Fruit fly (Drosophila melanogaster) whole organism, embryonic: ENCODE data around the gene Lipt2.

ENCODE experiments used
- CG11560 ChIP-seq: fragments of 200-800 bp; sonication (Bioruptor generic); IDR thresholded peaks from 3 replicates; pipeline ENCODE4 v1.3.6; 2022; ENCODE audit warnings: missing biosample characterization, missing genetic modification characterization
- CG12236 ChIP-seq: fragments of 200-800 bp; sonication (Bioruptor generic); optimal IDR thresholded peaks from 2 replicates; lab custom pipeline; 2016; ENCODE audit warnings: missing biosample characterization, missing genetic modification characterization
- CG13123 ChIP-seq: fragments of 200-800 bp; sonication (Bioruptor generic); optimal IDR thresholded peaks from 2 replicates; lab custom pipeline; 2016; ENCODE audit warnings: missing biosample characterization, missing genetic modification characterization
- CG13894 ChIP-seq: fragments of 200-800 bp; sonication (Bioruptor generic); optimal IDR thresholded peaks from 3 replicates; lab custom pipeline; 2018; ENCODE audit warnings: missing biosample characterization, mild to moderate bottlenecking, missing genetic modification characterization, moderate library complexity
- CG15601 ChIP-seq: fragments of 200-800 bp; sonication (Bioruptor generic); optimal IDR thresholded peaks from 3 replicates; lab custom pipeline; 2019; ENCODE audit warnings: missing biosample characterization, mild to moderate bottlenecking, missing genetic modification characterization, moderate library complexity
- CG17186 ChIP-seq: fragments of 200-800 bp; sonication (Bioruptor generic); optimal IDR thresholded peaks from 3 replicates; lab custom pipeline; 2017; ENCODE audit warnings: missing biosample characterization, missing genetic modification reagents, missing genetic modification characterization
- CG30020 ChIP-seq: fragments of 200-800 bp; optimal IDR thresholded peaks from 2 replicates; lab custom pipeline; 2019; ENCODE audit warnings: missing biosample characterization, mild to moderate bottlenecking, missing genetic modification characterization, moderate library complexity
- CG31441 ChIP-seq: fragments of 200-800 bp; sonication (Bioruptor generic); IDR thresholded peaks from 2 replicates; pipeline ENCODE4 v1.3.6; 2022; ENCODE audit warnings: missing biosample characterization, missing genetic modification characterization
- CG33213 ChIP-seq: fragments of 200-800 bp; sonication (Bioruptor generic); optimal IDR thresholded peaks from 3 replicates; lab custom pipeline; 2016; ENCODE audit warnings: missing biosample characterization, missing genetic modification characterization
- CG3726 ChIP-seq: fragments of 200-800 bp; sonication (Bioruptor generic); IDR thresholded peaks from 3 replicates; pipeline ENCODE4, ENCODE4 v1.3.6; 2022; ENCODE audit warnings: missing biosample characterization, missing genetic modification characterization
- CG6254 ChIP-seq: fragments of 200-800 bp; sonication (Bioruptor generic); optimal IDR thresholded peaks from 3 replicates; lab custom pipeline; 2017; ENCODE audit warnings: mild to moderate bottlenecking, missing biosample characterization, missing genetic modification reagents, missing genetic modification characterization
- CG6272 ChIP-seq: fragments of 200-800 bp; sonication (Bioruptor generic); IDR thresholded peaks from 2 replicates; pipeline ENCODE4 v1.3.6; 2022; ENCODE audit warnings: missing biosample characterization, missing genetic modification characterization
- CG6813 ChIP-seq: fragments of 200-800 bp; sonication (Bioruptor generic); optimal IDR thresholded peaks from 2 replicates; lab custom pipeline; 2017; ENCODE audit warnings: missing biosample characterization, missing genetic modification characterization, mild to moderate bottlenecking, moderate library complexity, missing genetic modification reagents
- CG6854 ChIP-seq: fragments of 200-800 bp; sonication (Bioruptor generic); optimal IDR thresholded peaks from 3 replicates; lab custom pipeline; 2017; ENCODE audit warnings: missing biosample characterization, mild to moderate bottlenecking, missing genetic modification characterization
- CG7271 ChIP-seq: fragments of 200-800 bp; sonication (Bioruptor generic); optimal IDR thresholded peaks from 2 replicates; lab custom pipeline; 2018; ENCODE audit warnings: missing biosample characterization, mild to moderate bottlenecking, missing genetic modification characterization, moderate library complexity
- CG8359 ChIP-seq: fragments of 200-800 bp; sonication (Bioruptor generic); optimal IDR thresholded peaks from 2 replicates; lab custom pipeline; 2017; ENCODE audit warnings: missing biosample characterization, mild to moderate bottlenecking, missing genetic modification characterization, borderline replicate concordance
- CG9437 ChIP-seq: fragments of 200-800 bp; sonication (Bioruptor generic); optimal IDR thresholded peaks from 2 replicates; lab custom pipeline; 2018; ENCODE audit warnings: missing biosample characterization, mild to moderate bottlenecking, missing genetic modification characterization
- CrebB ChIP-seq: fragments of 200-800 bp; sonication (Bioruptor generic); optimal IDR thresholded peaks from 3 replicates; lab custom pipeline; 2018; ENCODE audit warnings: missing biosample characterization, mild to moderate bottlenecking, missing genetic modification characterization
- Dad ChIP-seq: fragments of 200-800 bp; sonication (Bioruptor generic); optimal IDR thresholded peaks from 3 replicates; lab custom pipeline; 2016; ENCODE audit warnings: missing biosample characterization, missing genetic modification characterization
- Dbx ChIP-seq: fragments of 200-800 bp; sonication (Bioruptor generic); IDR thresholded peaks from 3 replicates; pipeline ENCODE4 v1.3.6; 2022; ENCODE audit warnings: missing biosample characterization, missing genetic modification characterization
- Lhr ChIP-seq: fragments of 200-800 bp; sonication (Bioruptor generic); optimal IDR thresholded peaks from 3 replicates; lab custom pipeline; 2017; ENCODE audit warnings: mild to moderate bottlenecking, missing biosample characterization, missing genetic modification reagents, missing genetic modification characterization
- Myb ChIP-seq: fragments of 200-800 bp; sonication (Bioruptor generic); optimal IDR thresholded peaks from 2 replicates; lab custom pipeline; 2016; ENCODE audit warnings: missing biosample characterization, missing genetic modification characterization
- NfI ChIP-seq: fragments of 200-800 bp; sonication (Bioruptor generic); optimal IDR thresholded peaks from 3 replicates; lab custom pipeline; 2018; ENCODE audit warnings: missing biosample characterization, mild to moderate bottlenecking, missing genetic modification characterization, moderate library complexity
- PHDP ChIP-seq: fragments of 200-800 bp; sonication (Bioruptor generic); optimal IDR thresholded peaks from 3 replicates; lab custom pipeline; 2018; ENCODE audit warnings: missing biosample characterization, mild to moderate bottlenecking, missing genetic modification characterization, moderate library complexity
- Sox100B ChIP-seq: fragments of 200-800 bp; sonication (Bioruptor generic); optimal IDR thresholded peaks from 3 replicates; lab custom pipeline; 2018; ENCODE audit warnings: missing biosample characterization, mild to moderate bottlenecking, missing genetic modification characterization
- Sry-δ ChIP-seq: fragments of 200-800 bp; sonication (Bioruptor generic); optimal IDR thresholded peaks from 2 replicates; lab custom pipeline; 2016; ENCODE audit warnings: missing biosample characterization, missing genetic modification characterization
- ara ChIP-seq: fragments of 200-800 bp; sonication (Bioruptor generic); IDR thresholded peaks from 2 replicates; pipeline ENCODE4 v1.3.6; 2022; ENCODE audit warnings: missing biosample characterization, missing genetic modification characterization
- az2 ChIP-seq: fragments of 200-800 bp; sonication (Bioruptor generic); optimal IDR thresholded peaks from 3 replicates; lab custom pipeline; 2016; ENCODE audit warnings: missing biosample characterization, missing genetic modification characterization
- caup ChIP-seq: fragments of 200-800 bp; sonication (Bioruptor generic); optimal IDR thresholded peaks from 3 replicates; lab custom pipeline; 2017; ENCODE audit warnings: missing biosample characterization, mild to moderate bottlenecking, missing genetic modification characterization, moderate library complexity; ENCODE audit not compliant: severe bottlenecking
- da ChIP-seq: fragments of 200-800 bp; sonication (Bioruptor generic); optimal IDR thresholded peaks from 2 replicates; lab custom pipeline; 2016; ENCODE audit warnings: missing biosample characterization, missing genetic modification characterization
- esg ChIP-seq: fragments of 200-800 bp; sonication (Bioruptor generic); conservative IDR thresholded peaks from 2 replicates; pipeline ENCODE4 v1.3.6; 2022; ENCODE audit warnings: missing biosample characterization, missing genetic modification characterization
- eyg ChIP-seq: fragments of 200-800 bp; sonication (Bioruptor generic); optimal IDR thresholded peaks from 3 replicates; lab custom pipeline; 2016; ENCODE audit warnings: missing biosample characterization, missing genetic modification characterization
- ftz-f1 ChIP-seq: fragments of 200-800 bp; sonication (Bioruptor generic); optimal IDR thresholded peaks from 2 replicates; lab custom pipeline; 2016; ENCODE audit warnings: missing biosample characterization, missing genetic modification characterization
- grau ChIP-seq: fragments of 200-800 bp; optimal IDR thresholded peaks from 3 replicates; lab custom pipeline; 2019; ENCODE audit warnings: missing biosample characterization, mild to moderate bottlenecking, missing genetic modification characterization, moderate library complexity
- hbn ChIP-seq: fragments of 200-800 bp; sonication (Bioruptor generic); IDR thresholded peaks from 2 replicates; pipeline ENCODE4 v1.3.6; 2022; ENCODE audit warnings: missing biosample characterization, missing genetic modification characterization; ENCODE audit not compliant: partially characterized antibody
- lilli ChIP-seq: fragments of 200-800 bp; sonication (Bioruptor generic); optimal IDR thresholded peaks from 3 replicates; lab custom pipeline; 2016; ENCODE audit warnings: missing biosample characterization, missing genetic modification characterization
- lov ChIP-seq, 2 experiments: fragments of 200-800 bp in 1 of 2; fragments of >200 bp in 1 of 2; sonication (Bioruptor generic) in 1 of 2; IDR thresholded peaks in 1 of 2; optimal IDR thresholded peaks in 1 of 2; 2 replicates in 1 of 2; 3 replicates in 1 of 2; pipeline versions ENCODE4 v1.3.6 to Lab custom; 2017 to 2022; ENCODE audit warnings: missing biosample characterization in 1 of 2, missing genetic modification characterization in 1 of 2
- mirr ChIP-seq: fragments of 200-800 bp; sonication (Bioruptor generic); optimal IDR thresholded peaks from 3 replicates; lab custom pipeline; 2018; ENCODE audit warnings: missing biosample characterization, mild to moderate bottlenecking, missing genetic modification characterization
- nerfin-2 ChIP-seq: fragments of 200-800 bp; sonication (Bioruptor generic); IDR thresholded peaks from 2 replicates; pipeline ENCODE4 v1.3.6; 2022; ENCODE audit warnings: missing biosample characterization, missing genetic modification characterization; ENCODE audit not compliant: partially characterized antibody
- org-1 ChIP-seq: fragments of 200-800 bp; sonication (Bioruptor generic); optimal IDR thresholded peaks from 2 replicates; lab custom pipeline; 2017; ENCODE audit warnings: missing biosample characterization, missing genetic modification characterization
- pfk ChIP-seq: fragments of 200-800 bp; sonication (Bioruptor generic); optimal IDR thresholded peaks from 2 replicates; lab custom pipeline; 2018; ENCODE audit warnings: missing biosample characterization, mild to moderate bottlenecking, missing genetic modification characterization, moderate library complexity
- pnt ChIP-seq: fragments of 200-800 bp; sonication (Bioruptor generic); optimal IDR thresholded peaks from 3 replicates; lab custom pipeline; 2016; ENCODE audit warnings: missing biosample characterization, missing genetic modification characterization
- row ChIP-seq: fragments of 200-800 bp; sonication (Bioruptor generic); IDR thresholded peaks from 3 replicates; pipeline ENCODE4 v1.3.6; 2022; ENCODE audit warnings: missing biosample characterization, missing genetic modification characterization
- seq ChIP-seq: fragments of 200-800 bp; sonication (Bioruptor generic); IDR thresholded peaks from 2 replicates; pipeline ENCODE4 v1.3.6; 2022; ENCODE audit warnings: missing biosample characterization, missing genetic modification characterization
- slbo ChIP-seq: fragments of 200-800 bp; sonication (Bioruptor generic); IDR thresholded peaks from 2 replicates; pipeline ENCODE4 v1.3.6; 2022; ENCODE audit warnings: missing biosample characterization, missing genetic modification characterization
- tgo ChIP-seq: fragments of 200-800 bp; sonication (Bioruptor generic); IDR thresholded peaks from 3 replicates; pipeline ENCODE4 v1.3.6; 2022; ENCODE audit warnings: missing biosample characterization, missing genetic modification characterization
- unc-4 ChIP-seq: fragments of 200-800 bp; sonication (Bioruptor generic); IDR thresholded peaks from 2 replicates; pipeline ENCODE4 v1.3.6; 2022; ENCODE audit warnings: missing biosample characterization, missing genetic modification characterization; ENCODE audit not compliant: partially characterized antibody
- zfh1 ChIP-seq: fragments of 200-800 bp; sonication (Bioruptor generic); IDR thresholded peaks from 3 replicates; pipeline ENCODE4 v1.3.6; 2022; ENCODE audit warnings: missing biosample characterization, missing genetic modification characterization

Lipt2 gene

DNA sequence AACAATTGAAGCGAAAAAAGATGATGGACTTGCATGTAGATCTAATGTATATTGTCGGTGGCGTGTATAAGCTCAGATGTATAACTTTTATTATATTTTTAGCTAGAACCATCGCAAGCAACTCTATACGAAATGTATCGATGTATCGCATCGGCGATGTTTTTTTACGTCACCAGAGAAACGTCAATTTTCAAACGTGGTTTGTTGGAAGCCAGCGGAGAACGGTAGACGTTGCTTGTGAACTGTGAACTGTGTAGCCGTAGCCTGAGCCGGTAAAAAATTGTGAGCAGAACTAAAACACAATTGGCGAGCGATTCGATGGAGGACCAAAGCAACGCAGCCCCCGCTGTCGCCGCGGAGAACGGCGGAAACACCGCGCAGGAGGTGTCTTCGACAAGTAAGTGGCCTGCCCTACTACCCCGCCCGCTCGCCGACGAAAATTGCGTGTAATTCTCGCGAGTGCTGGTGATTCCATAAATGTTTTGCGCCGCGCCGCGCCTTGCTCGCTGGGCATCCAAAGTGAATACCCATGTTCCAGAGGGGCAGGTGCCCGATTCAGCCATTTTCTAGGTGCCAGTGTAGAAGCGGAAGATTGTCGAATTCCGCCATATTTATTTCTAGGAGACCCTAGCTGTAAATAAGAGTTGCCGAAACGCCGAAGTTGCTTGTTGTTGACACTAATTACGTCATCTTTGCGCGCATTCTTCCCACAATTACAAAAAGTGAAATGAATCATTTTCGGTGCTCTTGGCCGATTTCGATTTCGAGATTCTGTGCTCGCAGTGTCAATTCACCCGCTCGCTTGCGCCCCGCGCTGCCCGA, 34.0 kb downstream of the Lipt2 start, which contains the start of gene lost (continued):
- TF ChIP-seq PHDP (tag; lab: Kevin White, UChicago) (peak; percentile 33), CG15601 (tag; lab: Kevin White, UChicago) (peak; percentile 61), Sry-δ (GFP tag; lab: Kevin White, UChicago) (peak; percentile 85), CG30020 (tag; lab: Kevin White, UChicago) (peak; percentile 93), pnt (GFP tag; lab: Kevin White, UChicago) (no peak), eyg (GFP tag; lab: Kevin White, UChicago) (peak; percentile 2), lilli (GFP tag; lab: Kevin White, UChicago) (peak; percentile 36), CrebB (tag; lab: Kevin White, UChicago) (peak; percentile 21), CG11560 (tag; lab: Robert Waterston, UW) (no peak), az2 (GFP tag; lab: Kevin White, UChicago) (no peak), ftz-f1 (GFP tag; lab: Kevin White, UChicago) (no peak), CG17186 (peak; percentile 55), CG13123 (no peak), CG8359 (GFP tag; lab: Kevin White, UChicago) (no peak), Myb (peak; percentile 47), grau (tag; lab: Kevin White, UChicago) (peak; percentile 44), da (no peak), Lhr (peak; percentile 70), CG3726 (no peak), nerfin-2 (GFP tag; lab: Robert Waterston, UW) (peak; percentile 97), CG9437 (GFP tag; lab: Kevin White, UChicago) (peak; percentile 98), CG13894 (tag; lab: Kevin White, UChicago) (peak; percentile 61), ara (GFP tag; lab: Robert Waterston, UW) (peak; percentile 51; the same call in 1 of the 2 replicates), CG12236 (GFP tag; lab: Kevin White, UChicago) (no peak), CG6813 (GFP tag; lab: Kevin White, UChicago) (no peak), Sox100B (GFP tag; lab: Kevin White, UChicago) (no peak), lov (optimal IDR thresholded peaks at IDR 0.05; lab: Kevin White, UChicago) (no peak), lov (GFP tag; IDR thresholded peaks at IDR 0.05; lab: Robert Waterston, UW) (no peak), CG6854 (GFP tag; lab: Kevin White, UChicago) (no peak), Dbx (GFP tag; lab: Robert Waterston, UW) (peak; percentile 49; the same call in 2 of the 3 replicates), zfh1 (GFP tag; lab: Robert Waterston, UW) (0 out of 3 replicates have a peak, but pooled peaks have one; percentile 29), slbo (GFP tag; lab: Robert Waterston, UW) (peak; percentile 64), caup (GFP tag; lab: Kevin White, UChicago) (peak; percentile 44), NfI (GFP tag; lab: Kevin White, UChicago) (no peak), CG33213 (GFP tag; lab: Kevin White, UChicago) (peak; percentile 39), seq (GFP tag; lab: Robert Waterston, UW) (no peak), hbn (GFP tag; lab: Robert Waterston, UW) (peak; percentile 96), CG6272 (GFP tag; lab: Robert Waterston, UW) (peak; percentile 41; the same call in 1 of the 2 replicates), esg (no peak), pfk (GFP tag; lab: Kevin White, UChicago) (peak; percentile 19), CG6254 (GFP tag; lab: Kevin White, UChicago) (no peak), row (GFP tag; lab: Robert Waterston, UW) (peak; percentile 80), org-1 (GFP tag; lab: Kevin White, UChicago) (no peak), unc-4 (GFP tag; lab: Robert Waterston, UW) (peak; percentile 97), CG31441 (GFP tag; lab: Robert Waterston, UW) (peak; percentile 34; the same call in 1 of the 2 replicates), tgo (GFP tag; lab: Robert Waterston, UW) (no peak), CG7271 (tag; lab: Kevin White, UChicago) (peak; percentile 28), Dad (GFP tag; lab: Kevin White, UChicago) (no peak), mirr (GFP tag; lab: Kevin White, UChicago) (peak; percentile 19)
